Worm (Caenorhabditis elegans): Measurements from ENCODE around the gene F29A7.3.

DNA sequence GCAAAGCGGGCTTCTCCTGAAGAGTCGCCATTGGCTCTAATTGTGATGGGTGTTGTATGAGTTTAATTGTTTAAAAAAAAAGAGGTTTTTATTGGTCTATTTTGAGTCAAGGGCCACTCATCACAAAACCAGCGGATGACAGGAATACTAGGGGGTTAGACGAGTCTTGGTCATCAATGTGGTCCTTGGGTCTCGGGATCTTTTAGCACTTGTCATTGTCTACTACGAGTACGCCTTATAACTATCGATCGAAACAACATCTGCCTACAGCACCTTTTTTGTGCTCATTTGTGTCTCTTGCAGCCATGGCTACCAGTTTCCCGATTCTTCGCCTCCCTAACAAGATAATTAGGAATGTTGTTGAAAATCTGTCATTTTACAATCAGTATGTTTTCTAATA lies 11.6 kb downstream of the F29A7.3 start, which contains the start of gene fbxb-108:
- TF ChIP-seq pha-4 (tag; optimal IDR thresholded peaks at IDR 0.05) (no peak), flh-1 (GFP tag; optimal IDR thresholded peaks at IDR 0.05) (no peak), hlh-1 (tag; optimal IDR thresholded peaks at IDR 0.05) (no peak), snpc-4 (tag; optimal IDR thresholded peaks at IDR 0.05) (no peak), ces-1 (GFP tag; optimal IDR thresholded peaks at IDR 0.05) (no peak), nhr-12 (tag; optimal IDR thresholded peaks at IDR 0.05) (no peak), elt-3 (tag; optimal IDR thresholded peaks at IDR 0.05) (no peak), ztf-11 (tag; optimal IDR thresholded peaks at IDR 0.05) (no peak), mep-1 (tag; optimal IDR thresholded peaks at IDR 0.05) (no peak), nhr-237 (tag; optimal IDR thresholded peaks at IDR 0.05) (no peak), tbx-8 (GFP tag; optimal IDR thresholded peaks at IDR 0.05) (no peak)
